Worm (Caenorhabditis elegans): Measurements from ENCODE around the gene Y37H2A.14.

- TF ChIP-seq nhr-237 (tag; optimal IDR thresholded peaks at IDR 0.05) (no peak), pha-4 (tag; optimal IDR thresholded peaks at IDR 0.05) (no peak)
Measured at ce11 chrV:18158172-18158571, 14.6 kb downstream of the Y37H2A.14 start.
